Fruit fly (Drosophila melanogaster) whole organism, embryonic: ENCODE measurements around the gene Rnmt.

Source experiments
- Atf-2 ChIP-seq: fragments of 200-800 bp; sonication (Bioruptor generic); optimal IDR thresholded peaks from 2 replicates; lab custom pipeline; 2016; ENCODE audit warnings: missing biosample characterization, missing genetic modification characterization
- Bgb ChIP-seq: fragments of 200-800 bp; sonication (Bioruptor generic); IDR thresholded peaks from 2 replicates; pipeline ENCODE4 v1.3.6; 2022; ENCODE audit warnings: missing biosample characterization, missing genetic modification characterization; ENCODE audit not compliant: partially characterized antibody
- CG12071 ChIP-seq: fragments of 200-800 bp; sonication (Bioruptor generic); optimal IDR thresholded peaks from 3 replicates; lab custom pipeline; 2018; ENCODE audit warnings: missing biosample characterization, mild to moderate bottlenecking, missing genetic modification characterization
- CG12104 ChIP-seq: fragments of 200-800 bp; sonication (Bioruptor generic); optimal IDR thresholded peaks from 3 replicates; lab custom pipeline; 2016; ENCODE audit warnings: missing biosample characterization, missing genetic modification characterization
- CG13287 ChIP-seq: fragments of 200-800 bp; sonication (Bioruptor generic); IDR thresholded peaks from 2 replicates; pipeline ENCODE4 v1.3.6; 2022; ENCODE audit warnings: missing biosample characterization, missing genetic modification characterization; ENCODE audit not compliant: partially characterized antibody
- CG14441 ChIP-seq: fragments of 200-800 bp; sonication (Bioruptor generic); IDR thresholded peaks from 2 replicates; pipeline ENCODE4 v1.3.6; 2022; ENCODE audit warnings: missing biosample characterization, missing genetic modification characterization
- CG14710 ChIP-seq: fragments of 200-800 bp; sonication (Bioruptor generic); optimal IDR thresholded peaks from 3 replicates; lab custom pipeline; 2019; ENCODE audit warnings: missing biosample characterization, mild to moderate bottlenecking, missing genetic modification characterization, moderate library complexity
- CG15073 ChIP-seq: fragments of 200-800 bp; sonication (Bioruptor generic); optimal IDR thresholded peaks from 2 replicates; lab custom pipeline; 2016; ENCODE audit warnings: missing biosample characterization, missing genetic modification characterization
- CG16815 ChIP-seq: fragments of 200-800 bp; sonication (Bioruptor generic); optimal IDR thresholded peaks from 3 replicates; lab custom pipeline; 2017; ENCODE audit warnings: missing biosample characterization, mild to moderate bottlenecking, missing genetic modification characterization
- CG17912 ChIP-seq: fragments of 200-800 bp; sonication (Bioruptor generic); optimal IDR thresholded peaks from 2 replicates; lab custom pipeline; 2018; ENCODE audit warnings: missing biosample characterization, mild to moderate bottlenecking, missing genetic modification characterization
- CG18476 ChIP-seq: fragments of 200-800 bp; sonication (Bioruptor generic); optimal IDR thresholded peaks from 2 replicates; lab custom pipeline; 2016; ENCODE audit warnings: missing biosample characterization, mild to moderate bottlenecking, missing genetic modification characterization
- CG4820 ChIP-seq: fragments of 200-800 bp; sonication (Bioruptor generic); optimal IDR thresholded peaks from 3 replicates; lab custom pipeline; 2016; ENCODE audit warnings: missing biosample characterization, missing genetic modification characterization
- CG6272 ChIP-seq: fragments of 200-800 bp; sonication (Bioruptor generic); IDR thresholded peaks from 2 replicates; pipeline ENCODE4 v1.3.6; 2022; ENCODE audit warnings: missing biosample characterization, missing genetic modification characterization
- CG8281 ChIP-seq: fragments of 200-800 bp; sonication (Bioruptor generic); optimal IDR thresholded peaks from 2 replicates; lab custom pipeline; 2018; ENCODE audit warnings: missing biosample characterization, mild to moderate bottlenecking, missing genetic modification characterization, moderate library complexity
- CG8388 ChIP-seq: fragments of 200-800 bp; sonication (Bioruptor generic); optimal IDR thresholded peaks from 2 replicates; lab custom pipeline; 2019; ENCODE audit warnings: missing biosample characterization, mild to moderate bottlenecking, missing genetic modification characterization, moderate library complexity
- Deaf1 ChIP-seq: fragments of 200-800 bp; optimal IDR thresholded peaks from 3 replicates; lab custom pipeline; 2019; ENCODE audit warnings: missing biosample characterization, mild to moderate bottlenecking, missing genetic modification characterization, moderate library complexity
- E2f1 ChIP-seq: fragments of 200-800 bp; sonication (Bioruptor generic); IDR thresholded peaks from 2 replicates; pipeline ENCODE4 v1.3.6; 2022; ENCODE audit warnings: missing biosample characterization, missing genetic modification characterization
- Fer1 ChIP-seq: fragments of 200-800 bp; sonication (Bioruptor generic); optimal IDR thresholded peaks from 2 replicates; lab custom pipeline; 2017; ENCODE audit warnings: missing biosample characterization, mild to moderate bottlenecking, missing genetic modification characterization
- Fer2 ChIP-seq: fragments of 200-800 bp; sonication (Bioruptor generic); optimal IDR thresholded peaks from 2 replicates; lab custom pipeline; 2018; ENCODE audit warnings: missing biosample characterization, mild to moderate bottlenecking, missing genetic modification characterization, moderate library complexity
- HmgD ChIP-seq: fragments of 200-800 bp; sonication (Bioruptor generic); optimal IDR thresholded peaks from 3 replicates; lab custom pipeline; 2016; ENCODE audit warnings: missing biosample characterization, missing genetic modification characterization
- Hr3 ChIP-seq: fragments of 200-800 bp; sonication (Bioruptor generic); optimal IDR thresholded peaks from 3 replicates; lab custom pipeline; 2016; ENCODE audit warnings: missing biosample characterization, missing genetic modification characterization
- Hr78 ChIP-seq, 2 experiments: fragments of 200-800 bp in 1 of 2; fragments of >200 bp in 1 of 2; sonication (Bioruptor generic) in 1 of 2; optimal IDR thresholded peaks; 2 replicates each; lab custom pipeline; 2017 to 2019; ENCODE audit warnings: missing biosample characterization in 2 of 2, missing genetic modification characterization in 2 of 2, mild to moderate bottlenecking in 1 of 2, moderate library complexity in 1 of 2
- Jarid2 ChIP-seq: fragments of 200-800 bp; sonication (Bioruptor generic); optimal IDR thresholded peaks from 3 replicates; lab custom pipeline; 2017; ENCODE audit warnings: mild to moderate bottlenecking, missing biosample characterization, missing genetic modification reagents, missing genetic modification characterization
- Lhr ChIP-seq: fragments of 200-800 bp; sonication (Bioruptor generic); optimal IDR thresholded peaks from 3 replicates; lab custom pipeline; 2017; ENCODE audit warnings: mild to moderate bottlenecking, missing biosample characterization, missing genetic modification reagents, missing genetic modification characterization
- Optix ChIP-seq: fragments of 200-800 bp; sonication (Bioruptor generic); IDR thresholded peaks from 3 replicates; pipeline ENCODE4 v1.3.6; 2022; ENCODE audit warnings: missing biosample characterization, missing genetic modification characterization
- Ssrp ChIP-seq: fragments of 200-800 bp; sonication (Bioruptor generic); optimal IDR thresholded peaks from 2 replicates; lab custom pipeline; 2018; ENCODE audit warnings: missing biosample characterization, mild to moderate bottlenecking, missing genetic modification characterization, moderate library complexity
- Xbp1 ChIP-seq: fragments of 200-800 bp; sonication (Bioruptor generic); optimal IDR thresholded peaks from 3 replicates; lab custom pipeline; 2016; ENCODE audit warnings: missing biosample characterization, mild to moderate bottlenecking, missing genetic modification characterization
- ase ChIP-seq: fragments of 200-800 bp; sonication (Bioruptor generic); IDR thresholded peaks from 3 replicates; pipeline ENCODE4 v1.3.6; 2022; ENCODE audit warnings: missing biosample characterization, missing genetic modification characterization
- cad ChIP-seq: fragments of >200 bp; optimal IDR thresholded peaks from 2 replicates; lab custom pipeline; 2017; ENCODE audit warnings: missing biosample characterization, missing genetic modification characterization
- chinmo ChIP-seq: fragments of 200-800 bp; sonication (Bioruptor generic); IDR thresholded peaks from 4 replicates; pipeline ENCODE4 v1.3.6; 2022; ENCODE audit warnings: missing biosample characterization, missing genetic modification characterization; ENCODE audit not compliant: partially characterized antibody
- corto ChIP-seq: fragments of 200-800 bp; sonication (Bioruptor generic); optimal IDR thresholded peaks from 2 replicates; lab custom pipeline; 2016; ENCODE audit warnings: missing biosample characterization, mild to moderate bottlenecking, missing genetic modification characterization, moderate library complexity
- dmrt11E ChIP-seq: fragments of 200-800 bp; sonication (Bioruptor generic); optimal IDR thresholded peaks from 3 replicates; lab custom pipeline; 2018; ENCODE audit warnings: missing biosample characterization, mild to moderate bottlenecking, missing genetic modification characterization, moderate library complexity
- grau ChIP-seq: fragments of 200-800 bp; optimal IDR thresholded peaks from 3 replicates; lab custom pipeline; 2019; ENCODE audit warnings: missing biosample characterization, mild to moderate bottlenecking, missing genetic modification characterization, moderate library complexity
- gt ChIP-seq: fragments of 200-800 bp; sonication (Bioruptor generic); IDR thresholded peaks from 2 replicates; pipeline ENCODE4 v1.3.6; 2022; ENCODE audit warnings: missing biosample characterization, missing genetic modification characterization
- hb ChIP-seq: fragments of 200-800 bp; sonication (Bioruptor generic); IDR thresholded peaks from 3 replicates; pipeline ENCODE4 v1.3.6; 2022; ENCODE audit warnings: missing biosample characterization, missing genetic modification characterization; ENCODE audit not compliant: partially characterized antibody
- ken ChIP-seq: fragments of 200-800 bp; sonication (Bioruptor generic); IDR thresholded peaks from 3 replicates; pipeline ENCODE4 v1.3.6; 2022; ENCODE audit warnings: missing biosample characterization, missing genetic modification characterization
- lab ChIP-seq: fragments of 200-800 bp; sonication (Bioruptor generic); optimal IDR thresholded peaks from 3 replicates; lab custom pipeline; 2017; ENCODE audit warnings: missing biosample characterization, missing genetic modification characterization, mild to moderate bottlenecking, moderate library complexity, missing genetic modification reagents
- luna ChIP-seq: fragments of 200-800 bp; sonication (Bioruptor generic); optimal IDR thresholded peaks from 2 replicates; lab custom pipeline; 2016; ENCODE audit warnings: missing biosample characterization, missing genetic modification characterization
- nau ChIP-seq: fragments of 200-800 bp; sonication (Bioruptor generic); optimal IDR thresholded peaks from 3 replicates; lab custom pipeline; 2017; ENCODE audit warnings: missing biosample characterization, mild to moderate bottlenecking, missing genetic modification characterization, missing genetic modification reagents
- nerfin-1 ChIP-seq: fragments of 200-800 bp; sonication (Bioruptor generic); optimal IDR thresholded peaks from 3 replicates; lab custom pipeline; 2019; ENCODE audit warnings: missing biosample characterization, mild to moderate bottlenecking, missing genetic modification characterization, moderate library complexity
- prd ChIP-seq, 3 experiments: fragments of >200 bp in 2 of 3; fragments of 200-800 bp in 1 of 3; sonication (Bioruptor generic) in 1 of 3; optimal IDR thresholded peaks in 2 of 3; IDR thresholded peaks in 1 of 3; 2 replicates in 2 of 3; 3 replicates in 1 of 3; pipeline versions ENCODE4 v1.3.6 to Lab custom; 2017 to 2022; ENCODE audit warnings: missing biosample characterization in 1 of 3, missing genetic modification characterization in 1 of 3
- psq ChIP-seq: fragments of 200-800 bp; sonication (Bioruptor generic); optimal IDR thresholded peaks from 2 replicates; lab custom pipeline; 2017; ENCODE audit warnings: missing biosample characterization, missing genetic modification characterization
- pzg ChIP-seq: fragments of 200-800 bp; sonication (Bioruptor generic); optimal IDR thresholded peaks from 3 replicates; lab custom pipeline; 2018; ENCODE audit warnings: missing biosample characterization, mild to moderate bottlenecking, missing genetic modification characterization, moderate library complexity
- repo ChIP-seq: fragments of 200-800 bp; sonication (Bioruptor generic); optimal IDR thresholded peaks from 2 replicates; lab custom pipeline; 2016; ENCODE audit warnings: missing biosample characterization, missing genetic modification characterization
- sens ChIP-seq: fragments of 200-800 bp; sonication (Bioruptor generic); peaks from one replicate; lab custom pipeline; 2016; ENCODE audit warnings: missing biosample characterization, missing genetic modification characterization
- shn ChIP-seq: fragments of 200-800 bp; sonication (Bioruptor generic); optimal IDR thresholded peaks from 3 replicates; lab custom pipeline; 2016; ENCODE audit warnings: missing biosample characterization, missing genetic modification characterization
- sima ChIP-seq: fragments of 200-800 bp; sonication (Bioruptor generic); optimal IDR thresholded peaks from 2 replicates; lab custom pipeline; 2016; ENCODE audit warnings: missing biosample characterization, missing genetic modification characterization
- usp ChIP-seq: fragments of >200 bp; optimal IDR thresholded peaks from 2 replicates; lab custom pipeline; 2017; ENCODE audit warnings: missing biosample characterization, missing genetic modification characterization
- wek ChIP-seq: fragments of 200-800 bp; sonication (Bioruptor generic); optimal IDR thresholded peaks from 3 replicates; lab custom pipeline; 2018; ENCODE audit warnings: missing biosample characterization, mild to moderate bottlenecking, missing genetic modification characterization, moderate library complexity
- z ChIP-seq: fragments of 200-800 bp; sonication (Bioruptor generic); IDR thresholded peaks from 3 replicates; pipeline ENCODE4 v1.3.6; 2022; ENCODE audit warnings: missing biosample characterization, missing genetic modification characterization

Rnmt gene

dm6 chr2L:15009703-15010102 lies at the start of gene Rnmt, which contains the start of gene THG (continued):
- peak; percentile 1 for TF ChIP-seq CG8281 (tag; lab: Kevin White, UChicago)
- peak; percentile 96 for TF ChIP-seq Hr3
- TF ChIP-seq z (GFP tag; lab: Robert Waterston, UW) = peak; percentile 67; the same call in 2 of the 3 replicates
- TF ChIP-seq Bgb (GFP tag; lab: Robert Waterston, UW) = peak; percentile 87
- peak; percentile 54 for TF ChIP-seq pzg (GFP tag; lab: Kevin White, UChicago)
- TF ChIP-seq Ssrp = peak; percentile 76
- TF ChIP-seq CG18476 (GFP tag; lab: Kevin White, UChicago) = peak; percentile 62
- TF ChIP-seq nau (GFP tag; lab: Kevin White, UChicago) = peak; percentile 55
- TF ChIP-seq sens (GFP tag; lab: Kevin White, UChicago) = peak; percentile 96
- TF ChIP-seq repo (GFP tag; lab: Kevin White, UChicago) = peak; percentile 29
- TF ChIP-seq Deaf1 (tag; lab: Kevin White, UChicago) = peak; percentile 56
- peak; percentile 81 for TF ChIP-seq CG8388 (GFP tag; lab: Kevin White, UChicago)
- peak; percentile 88 for TF ChIP-seq dmrt11E
- no peak for TF ChIP-seq sima (GFP tag; lab: Kevin White, UChicago)
- TF ChIP-seq Atf-2 (GFP tag; lab: Kevin White, UChicago) = peak; percentile 50
- TF ChIP-seq CG16815 (GFP tag; lab: Kevin White, UChicago) = peak; percentile 75
- peak; percentile 86 for TF ChIP-seq grau (tag; lab: Kevin White, UChicago)
- TF ChIP-seq chinmo (GFP tag; lab: Robert Waterston, UW) = no peak
- peak; percentile 68 for TF ChIP-seq CG4820 (GFP tag; lab: Kevin White, UChicago)
- TF ChIP-seq Lhr (GFP tag; lab: Kevin White, UChicago) = peak; percentile 58
- peak; percentile 33 for TF ChIP-seq shn (GFP tag; lab: Kevin White, UChicago)
- no peak for TF ChIP-seq corto
- TF ChIP-seq CG13287 (GFP tag; lab: Robert Waterston, UW) = peak; percentile 95
- no peak for TF ChIP-seq luna (GFP tag; lab: Kevin White, UChicago)
- no peak for TF ChIP-seq cad (GFP tag; lab: Kevin White, UChicago)
- peak; percentile 2 for TF ChIP-seq CG17912 (GFP tag; lab: Kevin White, UChicago)
- peak; percentile 77 for TF ChIP-seq Fer1 (GFP tag; lab: Kevin White, UChicago)
- TF ChIP-seq ase (GFP tag; lab: Robert Waterston, UW) = peak; percentile 41; the same call in 1 of the 3 replicates
- peak in 1 of 2 experiments; percentile 40 for TF ChIP-seq Hr78 (GFP tag; optimal IDR thresholded peaks at IDR 0.05; lab: Kevin White, UChicago)
- peak; percentile 55 for TF ChIP-seq nerfin-1 (tag; lab: Kevin White, UChicago)
- TF ChIP-seq CG12071 = no peak
- no peak for TF ChIP-seq prd (optimal IDR thresholded peaks at IDR 0.05; lab: Kevin White, UChicago)
- TF ChIP-seq prd (GFP tag; IDR thresholded peaks at IDR 0.05; lab: Robert Waterston, UW) = peak; percentile 93
- TF ChIP-seq HmgD (GFP tag; lab: Kevin White, UChicago) = no peak
- no peak for TF ChIP-seq CG15073
- peak; percentile 30 for TF ChIP-seq Jarid2 (GFP tag; lab: Kevin White, UChicago)
- TF ChIP-seq lab (GFP tag; lab: Kevin White, UChicago) = peak; percentile 80
- peak; percentile 82 for TF ChIP-seq E2f1 (GFP tag; lab: Robert Waterston, UW)
- TF ChIP-seq wek (GFP tag; lab: Kevin White, UChicago) = no peak
- peak; percentile 52 for TF ChIP-seq psq (GFP tag; lab: Kevin White, UChicago)
- peak; percentile 79 for TF ChIP-seq hb
- peak; percentile 77 for TF ChIP-seq Fer2 (tag; lab: Kevin White, UChicago)
- peak; percentile 84 for TF ChIP-seq CG6272 (GFP tag; lab: Robert Waterston, UW)
- no peak for TF ChIP-seq usp (GFP tag; lab: Kevin White, UChicago)
- TF ChIP-seq Xbp1 (GFP tag; lab: Kevin White, UChicago) = peak; percentile 91
- TF ChIP-seq gt (GFP tag; lab: Robert Waterston, UW) = peak; percentile 59
- peak; percentile 85 for TF ChIP-seq ken (GFP tag; lab: Robert Waterston, UW)
- TF ChIP-seq Optix = peak; percentile 77
- TF ChIP-seq CG14710 = peak; percentile 85
- peak; percentile 63 for TF ChIP-seq CG12104 (GFP tag; lab: Kevin White, UChicago)
- peak; percentile 86 for TF ChIP-seq CG14441
